Worm (Caenorhabditis elegans) whole organism, young adult: ENCODE results near the gene Y62F5A.10.
A peak's percentile ranks its signal among the peaks of the same experiment; 100 is the strongest.

Experiments used
- C06A6.2 ChIP-seq: fragments of 200-800 bp; sonication (Bioruptor generic); conservative IDR thresholded peaks from 2 replicates; pipeline ENCODE4 v1.3.6; 2022; ENCODE audit warnings: missing genetic modification characterization, missing compliant biosample characterization
- F37B4.10 ChIP-seq: fragments of 200-800 bp; sonication (Bioruptor generic); IDR thresholded peaks from 2 replicates; pipeline ENCODE4 v1.3.6; 2022; ENCODE audit warnings: missing genetic modification characterization, missing compliant biosample characterization
- F57A8.1 ChIP-seq: fragments of 200-800 bp; sonication (Bioruptor generic); optimal IDR thresholded peaks from 2 replicates; lab custom pipeline; 2018; ENCODE audit warnings: mild to moderate bottlenecking, missing genetic modification characterization, moderate library complexity, missing compliant biosample characterization
- K11D2.4 ChIP-seq: fragments of 200-800 bp; sonication (Bioruptor generic); IDR thresholded peaks from 2 replicates; pipeline ENCODE4 v1.3.6; 2022; ENCODE audit warnings: missing genetic modification reagents, missing genetic modification characterization, missing compliant biosample characterization
- T26A5.8 ChIP-seq: sonication (generic microtip); optimal IDR thresholded peaks from 2 replicates; lab custom pipeline; 2016; ENCODE audit warnings: missing genetic modification characterization, missing compliant biosample characterization
- Y53G8AR.9 ChIP-seq: fragments of 200-800 bp; sonication (Bioruptor generic); conservative IDR thresholded peaks from 2 replicates; pipeline ENCODE4 v1.3.6; 2022; ENCODE audit warnings: missing genetic modification reagents, missing genetic modification characterization, missing compliant biosample characterization
- Y95B8A.8 ChIP-seq: fragments of 200-800 bp; sonication (Bioruptor generic); IDR thresholded peaks from 2 replicates; pipeline ENCODE4 v1.3.6; 2022; ENCODE audit warnings: missing genetic modification reagents, missing genetic modification characterization, missing compliant biosample characterization
- ZK185.1 ChIP-seq: sonication (generic microtip); optimal IDR thresholded peaks from 2 replicates; lab custom pipeline; 2016; ENCODE audit warnings: mild to moderate bottlenecking, missing genetic modification characterization, missing compliant biosample characterization; ENCODE audit not compliant: poor library complexity, severe bottlenecking
- akir-1 ChIP-seq: fragments of 200-800 bp; sonication (Bioruptor generic); optimal IDR thresholded peaks from 2 replicates; lab custom pipeline; 2018; ENCODE audit warnings: mild to moderate bottlenecking, missing genetic modification characterization, moderate library complexity, missing compliant biosample characterization
- ama-1 ChIP-seq, 3 experiments: fragments of 150-350 bp in 1 of 3; sonication (generic microtip) in 2 of 3; optimal IDR thresholded peaks; 2 replicates each; lab custom pipeline; 2014 to 2018; ENCODE audit warnings: missing biosample characterization in 2 of 3, missing genetic modification characterization in 2 of 3, missing genetic modification reagents in 2 of 3
- atf-7 ChIP-seq: sonication (generic microtip); optimal IDR thresholded peaks from 2 replicates; lab custom pipeline; 2017; ENCODE audit warnings: mild to moderate bottlenecking, missing genetic modification characterization, missing compliant biosample characterization
- athp-1 ChIP-seq: sonication (generic microtip); optimal IDR thresholded peaks from 2 replicates; lab custom pipeline; 2017; ENCODE audit warnings: mild to moderate bottlenecking, missing genetic modification characterization, missing compliant biosample characterization
- attf-3 ChIP-seq: fragments of 200-800 bp; sonication (Bioruptor generic); conservative IDR thresholded peaks from 2 replicates; pipeline ENCODE4 v1.3.6; 2022; ENCODE audit warnings: missing genetic modification reagents, missing genetic modification characterization, missing compliant biosample characterization
- bed-1 ChIP-seq: fragments of 200-800 bp; sonication (Bioruptor generic); IDR thresholded peaks from 2 replicates; pipeline ENCODE4 v1.3.6; 2022; ENCODE audit warnings: missing genetic modification reagents, missing genetic modification characterization, missing compliant biosample characterization
- bed-2 ChIP-seq: fragments of 200-800 bp; sonication (Bioruptor generic); IDR thresholded peaks from 2 replicates; pipeline ENCODE4 v1.3.6; 2022; ENCODE audit warnings: missing genetic modification reagents, missing genetic modification characterization, missing compliant biosample characterization
- cebp-2 ChIP-seq: fragments of 200-800 bp; sonication (Bioruptor generic); IDR thresholded peaks from 2 replicates; pipeline ENCODE4 v1.3.6; 2022; ENCODE audit warnings: missing genetic modification characterization, missing compliant biosample characterization
- chd-7 ChIP-seq: sonication (generic microtip); optimal IDR thresholded peaks from 2 replicates; lab custom pipeline; 2016; ENCODE audit warnings: mild to moderate bottlenecking, missing genetic modification characterization, moderate library complexity, missing compliant biosample characterization
- die-1 ChIP-seq: sonication (generic microtip); optimal IDR thresholded peaks from 2 replicates; lab custom pipeline; 2016; ENCODE audit warnings: missing genotype, mild to moderate bottlenecking, missing genetic modification characterization, missing compliant biosample characterization
- efl-1 ChIP-seq: fragments of 150-350 bp; optimal IDR thresholded peaks from 2 replicates; lab custom pipeline; 2014; ENCODE audit warnings: missing biosample characterization, missing genetic modification reagents, missing genetic modification characterization
- egl-18 ChIP-seq: fragments of 200-800 bp; sonication (Bioruptor generic); IDR thresholded peaks from 2 replicates; pipeline ENCODE4 v1.3.6; 2022; ENCODE audit warnings: missing genetic modification reagents, missing genetic modification characterization, missing compliant biosample characterization
- egrh-3 ChIP-seq: fragments of 200-800 bp; sonication (Bioruptor generic); IDR thresholded peaks from 2 replicates; pipeline ENCODE4 v1.3.6; 2022; ENCODE audit warnings: missing genetic modification reagents, missing genetic modification characterization, missing compliant biosample characterization
- fkh-3 ChIP-seq: sonication (generic microtip); optimal IDR thresholded peaks from 2 replicates; lab custom pipeline; 2016; ENCODE audit warnings: mild to moderate bottlenecking, missing genetic modification characterization, missing compliant biosample characterization
- gei-17 ChIP-seq: fragments of 200-800 bp; sonication (Bioruptor generic); optimal IDR thresholded peaks from 2 replicates; lab custom pipeline; 2018; ENCODE audit warnings: mild to moderate bottlenecking, missing genetic modification characterization, missing compliant biosample characterization
- hlh-12 ChIP-seq: sonication (generic microtip); optimal IDR thresholded peaks from 2 replicates; lab custom pipeline; 2016; ENCODE audit warnings: missing genetic modification characterization, missing compliant biosample characterization
- hsf-1 ChIP-seq: fragments of 200-800 bp; sonication (Bioruptor generic); IDR thresholded peaks from 2 replicates; pipeline ENCODE4 v1.3.6; 2022; ENCODE audit warnings: missing genetic modification reagents, missing genetic modification characterization, missing compliant biosample characterization
- let-607 ChIP-seq, 2 experiments: fragments of 200-800 bp in 1 of 2; sonication (Bioruptor generic) in 1 of 2; sonication (generic microtip) in 1 of 2; optimal IDR thresholded peaks; 2 replicates each; lab custom pipeline; 2016 to 2018; ENCODE audit warnings: mild to moderate bottlenecking in 2 of 2, missing compliant biosample characterization in 2 of 2, missing genetic modification characterization in 2 of 2, moderate library complexity in 2 of 2, missing genotype in 1 of 2
- lin-26 ChIP-seq: fragments of 200-800 bp; sonication (Bioruptor generic); IDR thresholded peaks from 2 replicates; pipeline ENCODE4 v1.3.6; 2022; ENCODE audit warnings: missing genetic modification reagents, missing genetic modification characterization, missing compliant biosample characterization
- lin-35 ChIP-seq, 3 experiments: fragments of 150-350 bp in 2 of 3; sonication (generic microtip) in 1 of 3; optimal IDR thresholded peaks; 2 replicates each; lab custom pipeline; 2014 to 2018; ENCODE audit warnings: missing biosample characterization in 3 of 3, missing genetic modification characterization in 3 of 3, missing genetic modification reagents in 3 of 3
- lin-54 ChIP-seq: fragments of 200-800 bp; sonication (Bioruptor generic); optimal IDR thresholded peaks from 2 replicates; lab custom pipeline; 2018; ENCODE audit warnings: mild to moderate bottlenecking, missing genetic modification characterization, missing compliant biosample characterization
- lsl-1 ChIP-seq: fragments of 200-800 bp; sonication (Bioruptor generic); optimal IDR thresholded peaks from 2 replicates; lab custom pipeline; 2018; ENCODE audit warnings: mild to moderate bottlenecking, missing genetic modification characterization, moderate library complexity, missing compliant biosample characterization
- lsy-27 ChIP-seq: sonication (generic microtip); optimal IDR thresholded peaks from 2 replicates; lab custom pipeline; 2017; ENCODE audit warnings: missing genetic modification characterization, mild to moderate bottlenecking, missing compliant biosample characterization, antibody characterized with exemption, missing genotype, borderline replicate concordance; ENCODE audit not compliant: insufficient read depth
- madf-10 ChIP-seq: sonication (generic microtip); optimal IDR thresholded peaks from 2 replicates; lab custom pipeline; 2016; ENCODE audit warnings: mild to moderate bottlenecking, missing genetic modification characterization, missing compliant biosample characterization
- madf-6 ChIP-seq: fragments of 200-800 bp; sonication (Bioruptor generic); IDR thresholded peaks from 2 replicates; pipeline ENCODE4 v1.3.6; 2022; ENCODE audit warnings: missing genetic modification reagents, missing genetic modification characterization, missing compliant biosample characterization
- mcd-1 ChIP-seq: fragments of 200-800 bp; sonication (Bioruptor generic); IDR thresholded peaks from 2 replicates; pipeline ENCODE4 v1.3.6; 2022; ENCODE audit warnings: missing genetic modification reagents, missing genetic modification characterization, missing compliant biosample characterization
- mxl-1 ChIP-seq: sonication (generic microtip); optimal IDR thresholded peaks from 2 replicates; lab custom pipeline; 2016; ENCODE audit warnings: missing genetic modification characterization, missing compliant biosample characterization
- nfya-2 ChIP-seq: fragments of 200-800 bp; sonication (Bioruptor generic); IDR thresholded peaks from 2 replicates; pipeline ENCODE4 v1.3.6; 2022; ENCODE audit warnings: missing genetic modification reagents, missing genetic modification characterization, missing compliant biosample characterization
- nfyb-1 ChIP-seq: fragments of 200-800 bp; sonication (Bioruptor generic); IDR thresholded peaks from 2 replicates; pipeline ENCODE4 v1.3.6; 2022; ENCODE audit warnings: missing genetic modification reagents, missing genetic modification characterization, missing compliant biosample characterization
- nhr-120 ChIP-seq: fragments of 200-800 bp; sonication (Bioruptor generic); IDR thresholded peaks from 2 replicates; pipeline ENCODE4 v1.3.6; 2022; ENCODE audit warnings: missing genetic modification characterization, missing compliant biosample characterization
- pbrm-1 ChIP-seq: fragments of 200-800 bp; sonication (Bioruptor generic); IDR thresholded peaks from 2 replicates; pipeline ENCODE4 v1.3.6; 2022; ENCODE audit warnings: missing genetic modification reagents, missing genetic modification characterization, missing compliant biosample characterization
- rpc-1 ChIP-seq, 2 experiments: fragments of 150-350 bp in 1 of 2; sonication (generic microtip) in 1 of 2; optimal IDR thresholded peaks; 2 replicates each; lab custom pipeline; 2014 to 2018; ENCODE audit warnings: missing biosample characterization in 1 of 2, missing genetic modification characterization in 1 of 2, missing genetic modification reagents in 1 of 2, missing genotype in 1 of 2
- snpc-1.1 ChIP-seq: sonication (generic microtip); optimal IDR thresholded peaks from 2 replicates; lab custom pipeline; 2017; ENCODE audit warnings: missing genetic modification characterization, mild to moderate bottlenecking, missing compliant biosample characterization, antibody characterized with exemption, moderate library complexity, missing genotype, missing genetic modification reagents; ENCODE audit not compliant: insufficient read depth
- tbp1 ChIP-seq: fragments of 200-800 bp; sonication (Bioruptor generic); optimal IDR thresholded peaks from 2 replicates; lab custom pipeline; 2018; ENCODE audit warnings: mild to moderate bottlenecking, missing genetic modification characterization, missing compliant biosample characterization
- tlf-1 ChIP-seq: fragments of 200-800 bp; sonication (Bioruptor generic); optimal IDR thresholded peaks from 2 replicates; lab custom pipeline; 2018; ENCODE audit warnings: mild to moderate bottlenecking, missing genetic modification characterization, missing compliant biosample characterization
- zim-3 ChIP-seq: sonication (generic microtip); optimal IDR thresholded peaks from 2 replicates; lab custom pipeline; 2017; ENCODE audit warnings: mild to moderate bottlenecking, missing genetic modification characterization, moderate library complexity, missing compliant biosample characterization
- ztf-18 ChIP-seq: sonication (generic microtip); optimal IDR thresholded peaks from 2 replicates; lab custom pipeline; 2016; ENCODE audit warnings: missing genotype, mild to moderate bottlenecking, missing genetic modification characterization, missing compliant biosample characterization
- ztf-3 ChIP-seq: fragments of 200-800 bp; sonication (Bioruptor generic); optimal IDR thresholded peaks from 2 replicates; lab custom pipeline; 2018; ENCODE audit warnings: mild to moderate bottlenecking, missing genetic modification characterization, missing compliant biosample characterization
- ztf-6 ChIP-seq: fragments of 200-800 bp; sonication (Bioruptor generic); IDR thresholded peaks from 2 replicates; pipeline ENCODE4 v1.3.6; 2022; ENCODE audit warnings: missing genetic modification reagents, missing genetic modification characterization, missing compliant biosample characterization

Y62F5A.10 gene

ce11 chrII:11484600-11484999, 36.8 kb upstream of the Y62F5A.10 start (continued):
- peak; percentile 97 for TF ChIP-seq fkh-3
- peak; percentile 86 for TF ChIP-seq atf-7
- TF ChIP-seq K11D2.4 (GFP tag; lab: Robert Waterston, UW): peak; percentile 72
- peak; percentile 90 for TF ChIP-seq ztf-6 (GFP tag; lab: Robert Waterston, UW)
- TF ChIP-seq let-607 (tag; optimal IDR thresholded peaks at IDR 0.05; lab: Kevin White, UChicago): peak; percentile 67 to 78
- TF ChIP-seq nhr-120 (GFP tag; lab: Robert Waterston, UW): peak; percentile 97
- TF ChIP-seq madf-6: peak; percentile 86
- TF ChIP-seq snpc-1.1 (tag; lab: Kevin White, UChicago): peak; percentile 82
- peak; percentile 97 for TF ChIP-seq cebp-2
- peak; percentile 91 for TF ChIP-seq athp-1 (tag; lab: Kevin White, UChicago)
- peak; percentile 57 for TF ChIP-seq C06A6.2 (GFP tag; lab: Robert Waterston, UW)
- peak; percentile 85 for TF ChIP-seq hlh-12 (tag; lab: Kevin White, UChicago)
- TF ChIP-seq nfyb-1 (GFP tag; lab: Robert Waterston, UW): peak; percentile 93
- TF ChIP-seq Y53G8AR.9: peak; percentile 83; the same call in 1 of the 2 replicates
- TF ChIP-seq ztf-3: peak; percentile 41
- peak; percentile 85 for TF ChIP-seq egl-18
- no peak for TF ChIP-seq bed-2 (GFP tag; lab: Robert Waterston, UW)
- peak; percentile 82 for TF ChIP-seq lsl-1 (GFP tag; lab: Kevin White, UChicago)
- peak; percentile 87 for TF ChIP-seq madf-10 (tag; lab: Kevin White, UChicago)
- TF ChIP-seq ZK185.1 (tag; lab: Kevin White, UChicago): peak; percentile 95
- peak; percentile 71 for TF ChIP-seq attf-3
- TF ChIP-seq efl-1 (GFP tag; lab: Kevin White, UChicago): peak; percentile 25
- peak; percentile 91 for TF ChIP-seq pbrm-1
- peak; percentile 64; the same call in 1 of the 2 replicates for TF ChIP-seq hsf-1
- peak; percentile 84 for TF ChIP-seq rpc-1 (optimal IDR thresholded peaks at IDR 0.05; lab: Kevin White, UChicago)
- TF ChIP-seq rpc-1 (tag; optimal IDR thresholded peaks at IDR 0.05; lab: Kevin White, UChicago): peak; percentile 99
- 0 out of 2 replicates have a peak, but pooled peaks have one; percentile 31 for TF ChIP-seq Y95B8A.8 (GFP tag; lab: Robert Waterston, UW)
- TF ChIP-seq lsy-27 (tag; lab: Kevin White, UChicago): peak; percentile 72
- peak; percentile 100 for TF ChIP-seq tbp1 (GFP tag; lab: Kevin White, UChicago)
- TF ChIP-seq nfya-2 (GFP tag; lab: Robert Waterston, UW): 0 out of 2 replicates have a peak, but pooled peaks have one; percentile 46
- 0 out of 2 replicates have a peak, but pooled peaks have one; percentile 76 for TF ChIP-seq F37B4.10 (GFP tag; lab: Robert Waterston, UW)
- no peak for TF ChIP-seq ama-1 (optimal IDR thresholded peaks at IDR 0.05; lab: Kevin White, UChicago)
- TF ChIP-seq ama-1 (GFP tag; optimal IDR thresholded peaks at IDR 0.05; lab: Kevin White, UChicago): peak; percentile 92 to 93
- peak; percentile 66 for TF ChIP-seq akir-1 (GFP tag; lab: Kevin White, UChicago)
- TF ChIP-seq ztf-18: peak; percentile 89
- peak; percentile 98 for TF ChIP-seq mxl-1 (tag; lab: Kevin White, UChicago)
- TF ChIP-seq bed-1 (GFP tag; lab: Robert Waterston, UW): peak; percentile 87; the same call in 1 of the 2 replicates
- peak; percentile 50 for TF ChIP-seq egrh-3
- TF ChIP-seq chd-7 (tag; lab: Kevin White, UChicago): peak; percentile 93
- TF ChIP-seq T26A5.8 (tag; lab: Kevin White, UChicago): peak; percentile 94
- peak; percentile 83 for TF ChIP-seq mcd-1 (GFP tag; lab: Robert Waterston, UW)
- peak; percentile 94 for TF ChIP-seq zim-3
- peak in 1 of 3 experiments; percentile 78 for TF ChIP-seq lin-35 (GFP tag; optimal IDR thresholded peaks at IDR 0.05; lab: Kevin White, UChicago)
- TF ChIP-seq lin-54 (GFP tag; lab: Kevin White, UChicago): peak; percentile 81
- TF ChIP-seq tlf-1 (GFP tag; lab: Kevin White, UChicago): peak; percentile 76
- TF ChIP-seq gei-17 (GFP tag; lab: Kevin White, UChicago): peak; percentile 47
- TF ChIP-seq lin-26: peak; percentile 99
- peak; percentile 98 for TF ChIP-seq F57A8.1 (GFP tag; lab: Kevin White, UChicago)
- TF ChIP-seq die-1 (tag; lab: Kevin White, UChicago): peak; percentile 98
